Worm (Caenorhabditis elegans) whole organism, young adult: ENCODE results near the gene nhr-25.

Experiments
- B0261.1 ChIP-seq: sonication (generic microtip); optimal IDR thresholded peaks from 2 replicates; lab custom pipeline; 2016; ENCODE audit warnings: mild to moderate bottlenecking, missing genetic modification characterization, moderate library complexity, missing compliant biosample characterization
- T26A5.8 ChIP-seq: sonication (generic microtip); optimal IDR thresholded peaks from 2 replicates; lab custom pipeline; 2016; ENCODE audit warnings: missing genetic modification characterization, missing compliant biosample characterization
- Y53F4B.3 ChIP-seq: fragments of 200-800 bp; sonication (Bioruptor generic); IDR thresholded peaks from 2 replicates; pipeline ENCODE4 v1.3.6; 2022; ENCODE audit warnings: missing genetic modification reagents, missing genetic modification characterization, missing compliant biosample characterization
- ZK185.1 ChIP-seq: sonication (generic microtip); optimal IDR thresholded peaks from 2 replicates; lab custom pipeline; 2016; ENCODE audit warnings: mild to moderate bottlenecking, missing genetic modification characterization, missing compliant biosample characterization; ENCODE audit not compliant: poor library complexity, severe bottlenecking
- aptf-2 ChIP-seq: fragments of 200-800 bp; sonication (Bioruptor generic); conservative IDR thresholded peaks from 2 replicates; pipeline ENCODE4 v1.3.6; 2022; ENCODE audit warnings: missing genetic modification reagents, missing genetic modification characterization, missing compliant biosample characterization
- attf-3 ChIP-seq: fragments of 200-800 bp; sonication (Bioruptor generic); conservative IDR thresholded peaks from 2 replicates; pipeline ENCODE4 v1.3.6; 2022; ENCODE audit warnings: missing genetic modification reagents, missing genetic modification characterization, missing compliant biosample characterization
- attf-6 ChIP-seq: fragments of 200-800 bp; sonication (Bioruptor generic); IDR thresholded peaks from 2 replicates; pipeline ENCODE4 v1.3.6; 2022; ENCODE audit warnings: missing genetic modification reagents, missing genetic modification characterization, missing compliant biosample characterization
- cebp-1 ChIP-seq, 2 experiments: fragments of 200-800 bp in 1 of 2; sonication (Bioruptor generic) in 1 of 2; sonication (generic microtip) in 1 of 2; IDR thresholded peaks in 1 of 2; optimal IDR thresholded peaks in 1 of 2; 2 replicates each; pipeline versions ENCODE4 v1.3.6 to Lab custom; 2017 to 2022; ENCODE audit warnings: missing compliant biosample characterization in 2 of 2, missing genetic modification characterization in 2 of 2, mild to moderate bottlenecking in 1 of 2, missing genetic modification reagents in 1 of 2, moderate library complexity in 1 of 2
- ceh-100 ChIP-seq: fragments of 200-800 bp; sonication (Bioruptor generic); IDR thresholded peaks from 2 replicates; pipeline ENCODE4 v1.3.6; 2022; ENCODE audit warnings: missing genetic modification reagents, missing genetic modification characterization, missing compliant biosample characterization
- dox-1 ChIP-seq: fragments of 200-800 bp; sonication (Bioruptor generic); IDR thresholded peaks from 2 replicates; pipeline ENCODE4 v1.3.6; 2022; ENCODE audit warnings: missing genetic modification reagents, missing genetic modification characterization, missing compliant biosample characterization
- egl-18 ChIP-seq: fragments of 200-800 bp; sonication (Bioruptor generic); IDR thresholded peaks from 2 replicates; pipeline ENCODE4 v1.3.6; 2022; ENCODE audit warnings: missing genetic modification reagents, missing genetic modification characterization, missing compliant biosample characterization
- ets-4 ChIP-seq: fragments of 200-800 bp; sonication (Bioruptor generic); optimal IDR thresholded peaks from 2 replicates; lab custom pipeline; 2018; ENCODE audit warnings: mild to moderate bottlenecking, missing genetic modification characterization, missing compliant biosample characterization
- him-1 ChIP-seq: sonication (generic microtip); optimal IDR thresholded peaks from 2 replicates; lab custom pipeline; 2016; ENCODE audit warnings: missing genotype, missing genetic modification reagents, missing genetic modification characterization, missing compliant biosample characterization
- hlh-12 ChIP-seq: sonication (generic microtip); optimal IDR thresholded peaks from 2 replicates; lab custom pipeline; 2016; ENCODE audit warnings: missing genetic modification characterization, missing compliant biosample characterization
- hlh-26 ChIP-seq: fragments of 200-800 bp; sonication (Bioruptor generic); conservative IDR thresholded peaks from 2 replicates; pipeline ENCODE4 v1.3.6; 2022; ENCODE audit warnings: missing genetic modification reagents, missing genetic modification characterization, missing compliant biosample characterization
- let-607 ChIP-seq, 2 experiments: fragments of 200-800 bp in 1 of 2; sonication (Bioruptor generic) in 1 of 2; sonication (generic microtip) in 1 of 2; optimal IDR thresholded peaks; 2 replicates each; lab custom pipeline; 2016 to 2018; ENCODE audit warnings: mild to moderate bottlenecking in 2 of 2, missing compliant biosample characterization in 2 of 2, missing genetic modification characterization in 2 of 2, moderate library complexity in 2 of 2, missing genotype in 1 of 2
- lir-1 ChIP-seq: fragments of 200-800 bp; sonication (Bioruptor generic); conservative IDR thresholded peaks from 2 replicates; pipeline ENCODE4 v1.3.6; 2022; ENCODE audit warnings: missing genetic modification reagents, missing genetic modification characterization, missing compliant biosample characterization
- madf-10 ChIP-seq: sonication (generic microtip); optimal IDR thresholded peaks from 2 replicates; lab custom pipeline; 2016; ENCODE audit warnings: mild to moderate bottlenecking, missing genetic modification characterization, missing compliant biosample characterization
- mel-28 ChIP-seq: sonication (generic microtip); optimal IDR thresholded peaks from 2 replicates; lab custom pipeline; 2016; ENCODE audit warnings: borderline replicate concordance, mild to moderate bottlenecking, missing genetic modification characterization, missing compliant biosample characterization
- nfya-1 ChIP-seq: sonication (generic microtip); optimal IDR thresholded peaks from 2 replicates; lab custom pipeline; 2017; ENCODE audit warnings: antibody characterized with exemption, missing compliant biosample characterization, missing genetic modification characterization, borderline replicate concordance; ENCODE audit not compliant: insufficient read depth
- nhr-179 ChIP-seq: sonication (generic microtip); optimal IDR thresholded peaks from 2 replicates; lab custom pipeline; 2016; ENCODE audit warnings: mild to moderate bottlenecking, missing genetic modification characterization, missing compliant biosample characterization
- nhr-80 ChIP-seq: sonication (generic microtip); optimal IDR thresholded peaks from 2 replicates; lab custom pipeline; 2016; ENCODE audit warnings: missing genetic modification characterization, missing compliant biosample characterization
- pha-4 ChIP-seq: fragments of 150-350 bp; sonication (generic microtip); optimal IDR thresholded peaks from 2 replicates; lab custom pipeline; 2014; ENCODE audit warnings: missing biosample characterization, missing genetic modification reagents, missing genetic modification characterization
- snpc-4 ChIP-seq, 5 experiments: fragments of 150-350 bp in 1 of 5; sonication (generic microtip) in 4 of 5; optimal IDR thresholded peaks; 2 replicates each; lab custom pipeline; 2014 to 2018; ENCODE audit warnings: missing genetic modification characterization in 5 of 5, missing biosample characterization in 3 of 5, antibody characterized with exemption in 2 of 5, mild to moderate bottlenecking in 2 of 5, missing compliant biosample characterization in 2 of 5, missing genotype in 2 of 5, moderate library complexity in 2 of 5, missing genetic modification reagents in 1 of 5
- tbp1 ChIP-seq: fragments of 200-800 bp; sonication (Bioruptor generic); optimal IDR thresholded peaks from 2 replicates; lab custom pipeline; 2018; ENCODE audit warnings: mild to moderate bottlenecking, missing genetic modification characterization, missing compliant biosample characterization
- unc-130 ChIP-seq: sonication (generic microtip); optimal IDR thresholded peaks from 2 replicates; lab custom pipeline; 2016; ENCODE audit warnings: missing genetic modification reagents, missing genetic modification characterization, missing compliant biosample characterization

nhr-25 gene

ce11 chrX:12979747-12980146 lies 28.5 kb upstream of the nhr-25 start:
- TF ChIP-seq egl-18 (GFP tag; lab: Robert Waterston, UW) (no peak), nhr-80 (tag; lab: Kevin White, UChicago) (peak; percentile 25)

ce11 chrX:12981393-12981792 lies 26.9 kb upstream of the nhr-25 start, which contains the start of gene scav-4:
Gene scav-4, plus strand, starts transcription at chrX:12981775.
- TF ChIP-seq let-607 (tag; optimal IDR thresholded peaks at IDR 0.05; lab: Kevin White, UChicago) = peak in 1 of 2 experiments; percentile 28
- no peak for TF ChIP-seq cebp-1 (GFP tag; IDR thresholded peaks at IDR 0.05; lab: Robert Waterston, UW)
- TF ChIP-seq cebp-1 (tag; optimal IDR thresholded peaks at IDR 0.05; lab: Kevin White, UChicago) = no peak
- TF ChIP-seq dox-1 (GFP tag; lab: Robert Waterston, UW) = 0 out of 2 replicates have a peak, but pooled peaks have one; percentile 30
- TF ChIP-seq nhr-80 (tag; lab: Kevin White, UChicago) = peak; percentile 35
- TF ChIP-seq, all 124 proteins: peak for 3

ce11 chrX:12982725-12983124 lies 25.6 kb upstream of the nhr-25 start:
- TF ChIP-seq nhr-179 = no peak
- no peak for TF ChIP-seq hlh-26
- no peak for TF ChIP-seq snpc-4 (GFP tag; optimal IDR thresholded peaks at IDR 0.05; lab: Kevin White, UChicago)
- TF ChIP-seq snpc-4 (tag; optimal IDR thresholded peaks at IDR 0.05; lab: Kevin White, UChicago) = no peak
- no peak for TF ChIP-seq hlh-12 (tag; lab: Kevin White, UChicago)
- TF ChIP-seq let-607 (tag; optimal IDR thresholded peaks at IDR 0.05; lab: Kevin White, UChicago) = peak in 1 of 2 experiments; percentile 37
- TF ChIP-seq nhr-80 (tag; lab: Kevin White, UChicago) = peak; percentile 76

- TF ChIP-seq Y53F4B.3 (GFP tag; lab: Robert Waterston, UW) = no peak
- TF ChIP-seq tbp1 = no peak
- TF ChIP-seq him-1 = no peak
These were observed 21.2 kb upstream of the nhr-25 start, which contains the start of gene mff-1 for ce11 chrX:12987119-12987518. Gene mff-1, minus strand, starts transcription at chrX:12987219.

ce11 chrX:12989205-12989604 lies 19.1 kb upstream of the nhr-25 start, which contains the start of gene F11C1.7:
Gene F11C1.7, plus strand, starts transcription at chrX:12989344.
- TF ChIP-seq nhr-80 (tag; lab: Kevin White, UChicago) (peak; percentile 31), unc-130 (GFP tag; lab: Kevin White, UChicago) (no peak), T26A5.8 (tag; lab: Kevin White, UChicago) (no peak), pha-4 (tag; lab: Kevin White, UChicago) (no peak), B0261.1 (tag; lab: Kevin White, UChicago) (no peak), aptf-2 (GFP tag; lab: Robert Waterston, UW) (no peak), snpc-4 (GFP tag; optimal IDR thresholded peaks at IDR 0.05; lab: Kevin White, UChicago) (no peak), snpc-4 (tag; optimal IDR thresholded peaks at IDR 0.05; lab: Kevin White, UChicago) (no peak), ceh-100 (GFP tag; lab: Robert Waterston, UW) (no peak), dox-1 (GFP tag; lab: Robert Waterston, UW) (0 out of 2 replicates have a peak, but pooled peaks have one; percentile 32), attf-6 (GFP tag; lab: Robert Waterston, UW) (no peak), ZK185.1 (tag; lab: Kevin White, UChicago) (no peak), attf-3 (GFP tag; lab: Robert Waterston, UW) (peak; percentile 86), mel-28 (tag; lab: Kevin White, UChicago) (no peak), nfya-1 (no peak), ets-4 (GFP tag; lab: Kevin White, UChicago) (no peak), lir-1 (GFP tag; lab: Robert Waterston, UW) (no peak), madf-10 (tag; lab: Kevin White, UChicago) (no peak)
